Fruit fly (Drosophila melanogaster): ENCODE results near the gene Gr93d.

The Gr93d gene

DNA sequence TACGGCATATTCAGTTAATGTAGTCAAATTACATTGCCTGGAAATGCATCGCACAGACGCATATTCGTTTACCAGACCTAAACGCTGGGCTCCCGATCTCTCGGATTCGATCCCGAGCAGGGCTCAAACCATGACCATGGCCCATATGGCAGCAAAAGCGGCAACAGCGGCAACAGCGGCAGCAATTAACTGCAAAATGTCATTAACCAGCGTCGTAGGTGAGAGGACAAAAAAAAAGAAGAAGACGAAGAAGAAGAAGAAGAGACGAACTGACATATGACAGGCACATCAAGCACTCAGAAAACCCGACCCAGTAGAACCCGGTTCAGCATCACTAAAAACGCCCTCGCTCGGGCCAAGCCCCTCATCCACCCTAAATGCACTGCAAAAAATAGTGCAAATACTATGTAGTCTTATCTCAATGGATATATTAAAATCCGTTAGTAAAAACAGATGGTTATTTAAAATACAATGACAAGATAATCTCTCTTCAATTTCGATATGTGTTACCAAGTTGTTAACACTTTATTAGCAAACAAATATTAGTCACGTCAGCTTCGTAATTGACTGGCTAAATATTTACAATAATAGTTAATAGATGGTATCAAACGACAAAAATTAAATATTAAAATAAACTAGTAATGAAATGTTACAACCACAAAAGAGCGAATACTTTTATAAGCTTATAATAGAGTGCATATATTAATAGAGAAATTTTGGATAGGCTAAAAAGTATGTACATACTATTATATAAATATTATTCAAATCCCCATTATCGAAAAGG is 20.5 kb downstream of the Gr93d start:
- TF ChIP-seq CG17801 (GFP tag; optimal IDR thresholded peaks at IDR 0.05; ENCODE audit: partially characterized antibody), result no peak

DNA sequence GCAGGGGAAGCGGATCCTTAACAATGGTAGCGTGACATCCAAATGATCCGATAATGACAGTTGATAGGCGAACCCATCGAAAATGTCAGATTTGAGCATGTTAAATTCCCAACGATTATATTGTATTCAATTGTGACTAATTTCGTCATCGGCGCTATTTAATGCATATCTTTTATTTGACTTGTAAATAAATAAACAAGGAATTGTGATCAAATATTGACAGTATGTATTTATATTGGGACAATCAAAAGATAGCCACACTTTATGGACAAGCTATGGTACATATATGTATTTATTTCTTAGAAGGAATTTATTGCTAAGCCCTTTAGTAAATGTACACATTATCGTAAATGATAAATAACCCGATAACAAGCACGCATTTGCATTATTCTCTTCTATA is 21.3 kb downstream of the Gr93d start:
- TF ChIP-seq CG17801 (GFP tag; optimal IDR thresholded peaks at IDR 0.05; ENCODE audit: partially characterized antibody), result no peak

DNA sequence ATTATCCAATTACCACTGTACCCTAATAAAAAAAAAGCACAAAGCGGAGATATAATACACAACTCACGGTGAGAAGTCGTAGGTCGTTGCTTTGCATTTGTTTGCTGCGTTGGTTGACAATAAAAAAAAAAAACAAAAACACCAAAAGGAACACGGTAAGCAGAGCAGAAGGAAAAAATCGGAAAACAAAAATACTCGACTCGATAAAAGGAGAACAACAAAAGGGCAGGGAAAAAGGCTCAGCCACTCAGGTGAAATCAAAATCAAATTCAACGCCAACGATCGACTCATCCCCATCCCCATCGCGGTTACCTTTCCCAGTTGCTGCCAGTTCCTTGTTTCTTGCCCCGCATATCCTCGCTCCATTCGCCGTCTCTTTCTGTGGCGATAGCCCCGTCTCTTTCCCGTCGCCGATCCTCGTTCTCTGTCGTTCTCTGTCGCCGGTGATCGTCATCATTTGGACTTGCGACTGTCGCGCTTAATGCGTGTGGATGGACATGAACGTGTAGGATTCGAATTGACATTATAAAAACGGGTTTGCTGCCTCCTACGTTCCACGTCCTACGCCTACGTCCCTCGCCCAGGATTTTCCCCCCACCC is 22.0 kb downstream of the Gr93d start:
- no peak for TF ChIP-seq CG17801 (GFP tag; optimal IDR thresholded peaks at IDR 0.05; ENCODE audit: partially characterized antibody)

DNA sequence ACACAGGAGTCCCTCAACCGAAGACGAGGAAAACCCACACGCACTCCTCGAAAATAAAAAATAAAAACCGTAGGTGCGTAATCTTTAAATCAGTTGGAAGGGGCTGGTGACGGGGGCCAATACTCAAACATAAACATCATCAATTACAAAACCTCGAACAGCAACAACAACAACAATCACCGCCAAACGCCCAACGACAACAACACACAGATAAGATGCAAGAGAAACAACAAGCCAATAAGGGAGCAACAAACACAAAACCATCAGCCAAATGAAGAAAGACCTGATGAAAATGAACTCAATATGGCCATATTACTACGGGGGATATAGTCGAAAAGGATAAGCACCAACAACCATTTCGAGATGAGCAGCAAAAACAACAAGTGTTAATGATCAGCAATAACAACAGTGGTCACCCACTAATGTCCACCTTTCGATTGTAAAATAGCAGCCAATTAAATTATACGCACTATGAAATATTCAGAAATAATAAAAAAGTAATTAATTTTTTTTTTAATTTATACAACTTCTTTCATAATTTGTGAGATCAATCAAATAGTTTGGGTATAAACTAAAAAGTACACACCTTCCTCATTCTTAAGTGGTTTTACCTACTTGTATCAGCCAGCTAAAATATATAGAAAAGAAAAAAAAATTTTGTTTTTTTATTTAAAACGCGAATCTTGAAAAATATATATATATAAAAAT is 22.6 kb downstream of the Gr93d start:
- peak; percentile 72 for TF ChIP-seq CG17801 (GFP tag; optimal IDR thresholded peaks at IDR 0.05; ENCODE audit: partially characterized antibody)

DNA sequence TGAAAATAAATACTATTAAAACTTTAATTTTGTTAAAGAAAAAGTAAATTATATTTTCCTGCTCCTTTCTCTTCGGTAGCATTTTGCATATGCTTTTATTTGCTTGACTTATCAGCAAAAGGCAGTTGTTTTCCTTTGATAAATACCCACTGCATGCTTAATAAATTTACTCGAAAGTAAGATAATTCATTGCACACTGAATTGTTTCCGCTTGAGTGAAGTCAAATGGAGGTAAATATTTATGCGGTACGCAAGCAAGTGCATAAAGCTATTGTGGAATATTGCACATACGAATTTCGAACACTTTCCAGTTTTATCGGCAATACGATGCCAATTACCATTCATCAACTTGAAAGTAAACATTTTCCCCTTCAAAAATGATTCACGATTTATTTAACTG is 23.4 kb downstream of the Gr93d start:
- no peak for TF ChIP-seq CG17801 (GFP tag; optimal IDR thresholded peaks at IDR 0.05; ENCODE audit: partially characterized antibody)

DNA sequence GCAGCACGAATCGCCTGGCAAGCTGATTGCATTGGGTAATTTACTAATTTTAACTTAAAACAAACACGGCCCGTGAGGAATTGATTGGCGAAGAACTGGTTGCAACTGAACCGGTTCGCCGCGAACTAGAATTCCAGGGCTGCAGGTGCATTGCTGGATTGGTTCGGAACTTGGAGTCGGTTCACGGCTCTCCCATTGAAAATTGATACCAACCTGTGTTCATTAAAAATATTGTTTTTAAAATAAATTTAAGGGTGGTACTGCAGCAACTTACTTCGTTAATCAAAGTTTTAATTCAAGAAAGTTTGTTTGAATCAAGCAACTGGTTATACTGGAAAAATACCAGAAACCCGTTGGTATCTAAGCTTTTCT is 23.9 kb downstream of the Gr93d start, which contains the start of gene CASK:
Gene CASK, minus strand, starts transcription at position 113 of the 372 bp plus-strand sequence.
- TF ChIP-seq CG17801 (GFP tag; optimal IDR thresholded peaks at IDR 0.05; ENCODE audit: partially characterized antibody), result no peak

DNA sequence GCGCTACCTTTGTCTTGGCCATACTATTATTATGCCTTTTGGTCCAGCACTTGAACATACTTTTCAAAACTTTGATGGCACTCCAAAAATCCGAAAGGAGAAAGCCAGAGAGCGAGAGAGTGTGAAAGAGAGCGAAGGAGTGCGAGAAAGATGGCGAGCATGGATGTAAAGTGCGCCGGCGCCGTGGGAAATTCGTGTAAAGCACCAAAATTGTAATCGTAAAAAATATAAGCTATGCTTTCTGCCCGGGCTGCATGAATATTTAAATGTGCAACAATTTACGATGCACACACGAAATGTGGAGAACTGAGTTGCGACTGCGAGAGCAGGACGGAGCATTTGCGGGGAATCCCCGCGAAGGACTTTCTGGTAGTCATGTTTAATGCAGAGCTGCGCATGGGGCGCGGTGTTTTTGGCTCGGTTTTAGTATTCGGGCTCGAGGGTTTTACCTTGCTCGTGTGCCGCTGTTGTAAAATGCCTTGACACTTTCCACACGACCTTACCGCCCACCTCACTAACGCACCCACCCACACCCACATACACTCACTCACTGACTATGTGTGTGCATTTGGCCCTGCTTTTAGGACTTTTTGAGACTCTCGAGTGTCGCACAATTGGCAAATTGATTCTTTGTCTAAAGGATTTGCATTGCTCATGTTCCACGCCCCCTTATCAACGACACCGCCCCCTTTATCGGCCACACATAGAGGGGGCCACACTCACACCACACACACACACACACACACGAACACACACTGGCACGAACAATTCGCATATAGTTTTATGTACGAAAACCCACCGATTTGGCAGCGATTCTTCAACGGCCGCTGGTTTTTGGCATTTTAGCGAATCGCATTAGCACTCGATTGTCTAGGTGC is 24.5 kb downstream of the Gr93d start:
- TF ChIP-seq CG17801 (GFP tag; optimal IDR thresholded peaks at IDR 0.05; ENCODE audit: partially characterized antibody), result peak; percentile 18

DNA sequence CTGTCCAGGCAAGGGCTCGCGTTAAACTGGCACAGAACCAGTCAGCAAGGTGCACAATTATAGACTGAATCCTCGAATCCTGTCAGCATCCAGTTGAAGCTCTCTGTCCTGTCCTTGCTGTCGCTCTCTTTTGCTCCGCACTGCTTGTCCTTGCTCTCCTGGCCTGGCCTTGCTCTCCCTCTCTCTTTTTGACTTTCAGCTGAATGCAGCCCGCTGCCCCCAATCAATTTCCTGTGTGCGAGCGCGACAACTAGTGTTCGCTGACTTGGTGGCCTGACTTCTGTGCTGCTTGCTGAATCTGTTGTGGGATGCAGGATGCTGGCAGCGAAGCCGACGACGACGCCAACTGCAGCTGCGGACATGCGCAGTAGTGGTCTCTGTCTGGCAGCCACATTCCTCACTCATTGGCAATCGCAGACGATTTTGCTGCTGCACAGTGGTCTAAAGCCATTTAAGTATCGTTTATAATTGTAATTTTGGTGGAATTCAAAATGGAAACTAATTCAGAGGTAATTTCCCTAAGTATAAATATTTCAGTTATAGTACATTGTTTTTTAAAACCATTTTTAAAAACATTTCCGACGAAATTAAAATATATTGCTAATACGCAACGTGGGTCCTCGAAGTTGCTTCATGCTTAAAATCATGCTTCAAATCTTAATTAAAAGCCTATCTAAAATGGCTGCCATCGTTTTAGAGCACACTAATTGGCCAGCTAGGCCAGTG is 37.7 kb downstream of the Gr93d start:
- no peak for TF ChIP-seq CG17801 (GFP tag; optimal IDR thresholded peaks at IDR 0.05; ENCODE audit: partially characterized antibody)

DNA sequence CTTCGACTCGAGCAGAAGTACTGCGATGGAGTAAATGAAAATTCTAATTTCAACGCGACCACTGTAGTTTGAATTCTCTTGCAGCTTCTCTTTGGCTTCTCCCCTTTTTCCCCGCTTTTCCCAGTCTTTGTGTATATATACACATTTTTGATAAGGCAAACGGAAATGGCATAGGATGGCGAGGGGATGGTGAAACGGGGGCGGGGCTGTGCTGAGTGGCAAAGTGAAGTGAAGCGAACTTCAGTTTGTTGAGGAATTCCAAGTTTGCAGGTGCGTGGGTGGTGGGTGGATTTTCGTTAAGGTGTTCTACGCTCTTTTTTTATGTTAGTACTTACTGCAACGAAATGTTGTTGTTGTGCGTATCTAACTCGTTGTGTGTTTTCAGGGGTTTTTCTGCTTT is 39.2 kb downstream of the Gr93d start:
- TF ChIP-seq CG17801 (GFP tag; optimal IDR thresholded peaks at IDR 0.05; ENCODE audit: partially characterized antibody), result no peak

All from ovary, adult (tissue).